Fruit fly (Drosophila melanogaster) Kc167 (cell line): ENCODE data around the gene CG34273.
A peak's percentile ranks its signal among the peaks of the same experiment; 100 is the strongest.

ENCODE experiments used
- Myc ChIP-seq: fragments of >200 bp; optimal IDR thresholded peaks from 2 replicates; lab custom pipeline; 2017; ENCODE audit warnings: missing external identifiers
- Sin3A ChIP-seq: fragments of >200 bp; optimal IDR thresholded peaks from 2 replicates; lab custom pipeline; 2018; ENCODE audit warnings: missing external identifiers
- h ChIP-seq: fragments of >200 bp; optimal IDR thresholded peaks from 3 replicates; lab custom pipeline; 2018; ENCODE audit warnings: missing external identifiers
- insv ChIP-seq: fragments of >200 bp; optimal IDR thresholded peaks from 3 replicates; lab custom pipeline; 2018; ENCODE audit warnings: missing external identifiers
- psq ChIP-seq: fragments of >200 bp; optimal IDR thresholded peaks from 2 replicates; lab custom pipeline; 2017; ENCODE audit warnings: missing external identifiers
- ttk ChIP-seq: sonication (Bioruptor generic); optimal IDR thresholded peaks from 2 replicates; lab custom pipeline; 2017; ENCODE audit warnings: missing external identifiers

The CG34273 gene

dm6 chr3R:14505120-14505519 is 11.7 kb upstream of the CG34273 start:
- TF ChIP-seq Sin3A (no peak), ttk (lab: Kevin White, UChicago) (no peak), insv (lab: Kevin White, UChicago) (no peak), h (lab: Kevin White, UChicago) (no peak), psq (no peak), Myc (lab: Kevin White, UChicago) (no peak)

- TF ChIP-seq Sin3A, result peak; percentile 64
- no peak for TF ChIP-seq Myc (lab: Kevin White, UChicago)
These were observed 5.5 kb upstream of the CG34273 start, which contains the start of the genes HtrA2 and mRpL11 for dm6 chr3R:14511123-14511908. HtrA2 (minus strand) TSS chr3R:14511712. mRpL11 (plus strand) TSS chr3R:14511838.

- TF ChIP-seq h (lab: Kevin White, UChicago) (no peak), Sin3A (no peak), ttk (lab: Kevin White, UChicago) (no peak), Myc (lab: Kevin White, UChicago) (no peak), psq (no peak), insv (lab: Kevin White, UChicago) (no peak)
These were observed 3.4 kb upstream of the CG34273 start, which contains the start of gene CG8461 for dm6 chr3R:14513420-14513819. CG8461 (minus strand) TSS chr3R:14513637.

dm6 chr3R:14520749-14521148 is 3.9 kb downstream of the CG34273 start, which contains the start of gene Cyp313a1:
Cyp313a1 (plus strand) TSS chr3R:14521049.
- TF ChIP-seq ttk (lab: Kevin White, UChicago) (no peak), Myc (lab: Kevin White, UChicago) (no peak), h (lab: Kevin White, UChicago) (no peak), Sin3A (no peak), psq (no peak), insv (lab: Kevin White, UChicago) (no peak)

dm6 chr3R:14526657-14527056 is 9.8 kb downstream of the CG34273 start:
- TF ChIP-seq ttk (lab: Kevin White, UChicago), result no peak
- TF ChIP-seq Myc (lab: Kevin White, UChicago), result no peak
- no peak for TF ChIP-seq h (lab: Kevin White, UChicago)
- no peak for TF ChIP-seq psq
- TF ChIP-seq insv (lab: Kevin White, UChicago), result no peak
- no peak for TF ChIP-seq Sin3A

- TF ChIP-seq h (lab: Kevin White, UChicago), result no peak
- no peak for TF ChIP-seq Myc (lab: Kevin White, UChicago)
- TF ChIP-seq insv (lab: Kevin White, UChicago), result no peak
- TF ChIP-seq psq, result no peak
- TF ChIP-seq Sin3A, result no peak
- TF ChIP-seq ttk (lab: Kevin White, UChicago), result no peak
These were observed 25.2 kb downstream of the CG34273 start for dm6 chr3R:14542038-14542437.

dm6 chr3R:14548752-14549151 is 31.9 kb downstream of the CG34273 start:
- no peak for TF ChIP-seq Sin3A
- no peak for TF ChIP-seq insv (lab: Kevin White, UChicago)
- TF ChIP-seq Myc (lab: Kevin White, UChicago), result no peak
- no peak for TF ChIP-seq ttk (lab: Kevin White, UChicago)
- TF ChIP-seq h (lab: Kevin White, UChicago), result no peak
- TF ChIP-seq psq, result no peak

- TF ChIP-seq psq (no peak), h (lab: Kevin White, UChicago) (no peak), Myc (lab: Kevin White, UChicago) (no peak), insv (lab: Kevin White, UChicago) (no peak), ttk (lab: Kevin White, UChicago) (no peak), Sin3A (no peak)
These were observed 38.2 kb downstream of the CG34273 start for dm6 chr3R:14555021-14555420.

- no peak for TF ChIP-seq psq
- TF ChIP-seq insv (lab: Kevin White, UChicago), result no peak
- TF ChIP-seq ttk (lab: Kevin White, UChicago), result no peak
- TF ChIP-seq Myc (lab: Kevin White, UChicago), result no peak
- no peak for TF ChIP-seq h (lab: Kevin White, UChicago)
- no peak for TF ChIP-seq Sin3A
These were observed 40.9 kb downstream of the CG34273 start, which contains the start of gene Pde6 for dm6 chr3R:14557480-14558354. Pde6 (minus strand) TSS chr3R:14558304.

dm6 chr3R:14558383-14558883 is 41.6 kb downstream of the CG34273 start:
- TF ChIP-seq insv (lab: Kevin White, UChicago), result no peak
- TF ChIP-seq Myc (lab: Kevin White, UChicago), result no peak
- no peak for TF ChIP-seq h (lab: Kevin White, UChicago)
- no peak for TF ChIP-seq psq
- TF ChIP-seq Sin3A, result no peak
- TF ChIP-seq ttk (lab: Kevin White, UChicago), result no peak

- TF ChIP-seq ttk (lab: Kevin White, UChicago) (no peak), Sin3A (no peak), h (lab: Kevin White, UChicago) (no peak), psq (no peak), Myc (lab: Kevin White, UChicago) (no peak), insv (lab: Kevin White, UChicago) (no peak)
These were observed 43.1 kb downstream of the CG34273 start, which contains the start of gene CG14854 for dm6 chr3R:14559954-14560353. CG14854 (minus strand) TSS chr3R:14560054.
